Worm (Caenorhabditis elegans) whole organism, mixed stage, embryonic: Measurements from ENCODE around the gene F18E3.10.

ENCODE experiments used
- ceh-83 ChIP-seq: fragments of 200-800 bp; sonication (Bioruptor generic); optimal IDR thresholded peaks from 2 replicates; lab custom pipeline; 2018; ENCODE audit warnings: mild to moderate bottlenecking, missing genetic modification characterization, missing compliant biosample characterization
- drap-1 ChIP-seq: fragments of 200-800 bp; sonication (Bioruptor generic); optimal IDR thresholded peaks from 3 replicates; lab custom pipeline; 2018; ENCODE audit warnings: mild to moderate bottlenecking, missing genetic modification characterization, missing compliant biosample characterization
- elt-1 ChIP-seq: sonication (generic microtip); optimal IDR thresholded peaks from 2 replicates; lab custom pipeline; 2017; ENCODE audit warnings: missing genetic modification characterization, mild to moderate bottlenecking, missing compliant biosample characterization, antibody characterized with exemption, moderate library complexity, borderline replicate concordance; ENCODE audit not compliant: insufficient read depth
- elt-3 ChIP-seq: fragments of 150-350 bp; optimal IDR thresholded peaks from 2 replicates; lab custom pipeline; 2014; ENCODE audit warnings: missing biosample characterization, missing genetic modification characterization
- hlh-1 ChIP-seq: fragments of 150-350 bp; optimal IDR thresholded peaks from 2 replicates; lab custom pipeline; 2014; ENCODE audit warnings: missing biosample characterization, missing genetic modification reagents, missing genetic modification characterization
- lin-13 ChIP-seq: fragments of 150-350 bp; optimal IDR thresholded peaks from 2 replicates; lab custom pipeline; 2014; ENCODE audit warnings: missing biosample characterization, missing genetic modification characterization
- lsy-2 ChIP-seq: fragments of 150-350 bp; optimal IDR thresholded peaks from 2 replicates; lab custom pipeline; 2014; ENCODE audit warnings: missing biosample characterization, missing genetic modification characterization
- mab-5 ChIP-seq: fragments of 150-350 bp; optimal IDR thresholded peaks from 2 replicates; lab custom pipeline; 2014; ENCODE audit warnings: missing biosample characterization, missing genetic modification characterization
- sptf-1 ChIP-seq: sonication (generic microtip); optimal IDR thresholded peaks from 2 replicates; lab custom pipeline; 2017; ENCODE audit warnings: mild to moderate bottlenecking, missing genetic modification characterization, moderate library complexity, missing compliant biosample characterization
- unc-62 ChIP-seq: fragments of 150-350 bp; optimal IDR thresholded peaks from 2 replicates; lab custom pipeline; 2014; ENCODE audit warnings: missing biosample characterization, missing genetic modification reagents, missing genetic modification characterization
- ztf-11 ChIP-seq: fragments of 150-350 bp; optimal IDR thresholded peaks from 2 replicates; lab custom pipeline; 2014; ENCODE audit warnings: missing biosample characterization, missing genetic modification characterization

ce11 chrV:7465509-7465908, 41.3 kb upstream of the F18E3.10 start, which contains the start of gene F25E5.1:
- TF ChIP-seq lin-13: peak; percentile 54
- TF ChIP-seq unc-62 (GFP tag; lab: Kevin White, UChicago): no peak
- no peak for TF ChIP-seq elt-1 (tag; lab: Kevin White, UChicago)
- TF ChIP-seq drap-1: no peak
- no peak for TF ChIP-seq hlh-1
- no peak for TF ChIP-seq ceh-83
- TF ChIP-seq lsy-2: peak; percentile 58
- TF ChIP-seq ztf-11 (tag; lab: Kevin White, UChicago): no peak
- peak; percentile 45 for TF ChIP-seq sptf-1 (tag; lab: Kevin White, UChicago)
- TF ChIP-seq elt-3 (tag; lab: Kevin White, UChicago): no peak
- TF ChIP-seq mab-5: no peak
